Fruit fly (Drosophila melanogaster): ENCODE measurements around the gene CG15601.

The CG15601 gene

dm6 chrX:15761298-15761640, 50.8 kb downstream of the CG15601 start:
- no peak for TF ChIP-seq noc (tag; optimal IDR thresholded peaks at IDR 0.05)

Measured in whole organism, larva.